Worm (Caenorhabditis elegans) whole organism, young adult: ENCODE data around the gene T25B9.11.

ENCODE experiments used
- B0019.2 ChIP-seq: fragments of 200-800 bp; sonication (Bioruptor generic); conservative IDR thresholded peaks from 2 replicates; pipeline ENCODE4 v1.3.6; 2022; ENCODE audit warnings: missing genetic modification reagents, missing genetic modification characterization, missing compliant biosample characterization
- B0035.1 ChIP-seq: sonication (generic microtip); optimal IDR thresholded peaks from 2 replicates; lab custom pipeline; 2016; ENCODE audit warnings: missing genetic modification characterization, mild to moderate bottlenecking, missing compliant biosample characterization, missing genotype, missing genetic modification reagents
- B0336.3 ChIP-seq: fragments of 200-800 bp; sonication (Bioruptor generic); IDR thresholded peaks from 2 replicates; pipeline ENCODE4 v1.3.6; 2022; ENCODE audit warnings: missing genetic modification characterization, missing compliant biosample characterization
- C06A6.2 ChIP-seq: fragments of 200-800 bp; sonication (Bioruptor generic); conservative IDR thresholded peaks from 2 replicates; pipeline ENCODE4 v1.3.6; 2022; ENCODE audit warnings: missing genetic modification characterization, missing compliant biosample characterization
- C17E4.6 ChIP-seq: fragments of 200-800 bp; sonication (Bioruptor generic); IDR thresholded peaks from 2 replicates; pipeline ENCODE4 v1.3.6; 2022; ENCODE audit warnings: missing genetic modification reagents, missing genetic modification characterization, missing compliant biosample characterization
- D2030.7 ChIP-seq: fragments of 200-800 bp; sonication (Bioruptor generic); IDR thresholded peaks from 2 replicates; pipeline ENCODE4 v1.3.6; 2022; ENCODE audit warnings: missing genetic modification reagents, missing genetic modification characterization, missing compliant biosample characterization
- F10E7.11 ChIP-seq: sonication (generic microtip); optimal IDR thresholded peaks from 2 replicates; lab custom pipeline; 2017; ENCODE audit warnings: mild to moderate bottlenecking, missing genetic modification characterization, moderate library complexity, missing compliant biosample characterization
- F22D6.2 ChIP-seq: sonication (generic microtip); optimal IDR thresholded peaks from 2 replicates; lab custom pipeline; 2016; ENCODE audit warnings: mild to moderate bottlenecking, missing genetic modification characterization, missing compliant biosample characterization
- F23B12.7 ChIP-seq: sonication (generic microtip); optimal IDR thresholded peaks from 2 replicates; lab custom pipeline; 2017; ENCODE audit warnings: missing genetic modification characterization, mild to moderate bottlenecking, missing compliant biosample characterization, antibody characterized with exemption, moderate library complexity; ENCODE audit not compliant: insufficient read depth
- F33H1.4 ChIP-seq: fragments of 200-800 bp; sonication (Bioruptor generic); IDR thresholded peaks from 2 replicates; pipeline ENCODE4 v1.3.6; 2022; ENCODE audit warnings: missing genetic modification reagents, missing genetic modification characterization, missing compliant biosample characterization
- F37B4.10 ChIP-seq: fragments of 200-800 bp; sonication (Bioruptor generic); IDR thresholded peaks from 2 replicates; pipeline ENCODE4 v1.3.6; 2022; ENCODE audit warnings: missing genetic modification characterization, missing compliant biosample characterization
- F52B5.7 ChIP-seq: sonication (generic microtip); optimal IDR thresholded peaks from 2 replicates; lab custom pipeline; 2016; ENCODE audit warnings: mild to moderate bottlenecking, missing genetic modification characterization, missing compliant biosample characterization
- F57C9.4 ChIP-seq: sonication (generic microtip); optimal IDR thresholded peaks from 2 replicates; lab custom pipeline; 2017; ENCODE audit warnings: mild to moderate bottlenecking, missing genetic modification characterization, missing compliant biosample characterization
- Y53F4B.3 ChIP-seq: fragments of 200-800 bp; sonication (Bioruptor generic); IDR thresholded peaks from 2 replicates; pipeline ENCODE4 v1.3.6; 2022; ENCODE audit warnings: missing genetic modification reagents, missing genetic modification characterization, missing compliant biosample characterization
- Y53G8AR.9 ChIP-seq: fragments of 200-800 bp; sonication (Bioruptor generic); conservative IDR thresholded peaks from 2 replicates; pipeline ENCODE4 v1.3.6; 2022; ENCODE audit warnings: missing genetic modification reagents, missing genetic modification characterization, missing compliant biosample characterization
- Y67H2A.10 ChIP-seq: fragments of 200-800 bp; sonication (Bioruptor generic); conservative IDR thresholded peaks from 2 replicates; pipeline ENCODE4 v1.3.6; 2022; ENCODE audit warnings: missing genetic modification reagents, missing genetic modification characterization, missing compliant biosample characterization
- ama-1 ChIP-seq, 3 experiments: fragments of 150-350 bp in 1 of 3; sonication (generic microtip) in 2 of 3; optimal IDR thresholded peaks; 2 replicates each; lab custom pipeline; 2014 to 2018; ENCODE audit warnings: missing biosample characterization in 2 of 3, missing genetic modification characterization in 2 of 3, missing genetic modification reagents in 2 of 3
- athp-1 ChIP-seq: sonication (generic microtip); optimal IDR thresholded peaks from 2 replicates; lab custom pipeline; 2017; ENCODE audit warnings: mild to moderate bottlenecking, missing genetic modification characterization, missing compliant biosample characterization
- attf-5 ChIP-seq: fragments of 200-800 bp; sonication (Bioruptor generic); optimal IDR thresholded peaks from 2 replicates; lab custom pipeline; 2018; ENCODE audit warnings: mild to moderate bottlenecking, missing genetic modification characterization, missing compliant biosample characterization
- attf-6 ChIP-seq: fragments of 200-800 bp; sonication (Bioruptor generic); IDR thresholded peaks from 2 replicates; pipeline ENCODE4 v1.3.6; 2022; ENCODE audit warnings: missing genetic modification reagents, missing genetic modification characterization, missing compliant biosample characterization
- ccch-3 ChIP-seq: fragments of 200-800 bp; sonication (Bioruptor generic); optimal IDR thresholded peaks from 2 replicates; lab custom pipeline; 2018; ENCODE audit warnings: mild to moderate bottlenecking, missing genetic modification characterization, missing compliant biosample characterization
- cebp-2 ChIP-seq: fragments of 200-800 bp; sonication (Bioruptor generic); IDR thresholded peaks from 2 replicates; pipeline ENCODE4 v1.3.6; 2022; ENCODE audit warnings: missing genetic modification characterization, missing compliant biosample characterization
- chd-7 ChIP-seq: sonication (generic microtip); optimal IDR thresholded peaks from 2 replicates; lab custom pipeline; 2016; ENCODE audit warnings: mild to moderate bottlenecking, missing genetic modification characterization, moderate library complexity, missing compliant biosample characterization
- die-1 ChIP-seq: sonication (generic microtip); optimal IDR thresholded peaks from 2 replicates; lab custom pipeline; 2016; ENCODE audit warnings: missing genotype, mild to moderate bottlenecking, missing genetic modification characterization, missing compliant biosample characterization
- dpl-1 ChIP-seq: fragments of 150-350 bp; optimal IDR thresholded peaks from 2 replicates; lab custom pipeline; 2014; ENCODE audit warnings: missing biosample characterization, missing genetic modification reagents, missing genetic modification characterization
- egl-18 ChIP-seq: fragments of 200-800 bp; sonication (Bioruptor generic); IDR thresholded peaks from 2 replicates; pipeline ENCODE4 v1.3.6; 2022; ENCODE audit warnings: missing genetic modification reagents, missing genetic modification characterization, missing compliant biosample characterization
- gei-17 ChIP-seq: fragments of 200-800 bp; sonication (Bioruptor generic); optimal IDR thresholded peaks from 2 replicates; lab custom pipeline; 2018; ENCODE audit warnings: mild to moderate bottlenecking, missing genetic modification characterization, missing compliant biosample characterization
- hmg-1.2 ChIP-seq: fragments of 200-800 bp; sonication (Bioruptor generic); IDR thresholded peaks from 2 replicates; pipeline ENCODE4 v1.3.6; 2022; ENCODE audit warnings: missing genetic modification reagents, missing genetic modification characterization, missing compliant biosample characterization
- hrde-1 ChIP-seq: sonication (generic microtip); optimal IDR thresholded peaks from 2 replicates; lab custom pipeline; 2016; ENCODE audit warnings: missing genetic modification characterization, mild to moderate bottlenecking, missing compliant biosample characterization, moderate library complexity, missing genotype, missing genetic modification reagents, borderline replicate concordance
- hsf-1 ChIP-seq: fragments of 200-800 bp; sonication (Bioruptor generic); IDR thresholded peaks from 2 replicates; pipeline ENCODE4 v1.3.6; 2022; ENCODE audit warnings: missing genetic modification reagents, missing genetic modification characterization, missing compliant biosample characterization
- let-607 ChIP-seq, 2 experiments: fragments of 200-800 bp in 1 of 2; sonication (Bioruptor generic) in 1 of 2; sonication (generic microtip) in 1 of 2; optimal IDR thresholded peaks; 2 replicates each; lab custom pipeline; 2016 to 2018; ENCODE audit warnings: mild to moderate bottlenecking in 2 of 2, missing compliant biosample characterization in 2 of 2, missing genetic modification characterization in 2 of 2, moderate library complexity in 2 of 2, missing genotype in 1 of 2
- lin-40 ChIP-seq: sonication (generic microtip); optimal IDR thresholded peaks from 2 replicates; lab custom pipeline; 2016; ENCODE audit warnings: missing genetic modification characterization, mild to moderate bottlenecking, missing compliant biosample characterization, missing genotype, missing genetic modification reagents
- lsl-1 ChIP-seq: fragments of 200-800 bp; sonication (Bioruptor generic); optimal IDR thresholded peaks from 2 replicates; lab custom pipeline; 2018; ENCODE audit warnings: mild to moderate bottlenecking, missing genetic modification characterization, moderate library complexity, missing compliant biosample characterization
- madf-6 ChIP-seq: fragments of 200-800 bp; sonication (Bioruptor generic); IDR thresholded peaks from 2 replicates; pipeline ENCODE4 v1.3.6; 2022; ENCODE audit warnings: missing genetic modification reagents, missing genetic modification characterization, missing compliant biosample characterization
- madf-8 ChIP-seq: fragments of 200-800 bp; sonication (Bioruptor generic); conservative IDR thresholded peaks from 2 replicates; pipeline ENCODE4 v1.3.6; 2022; ENCODE audit warnings: missing genetic modification reagents, missing genetic modification characterization, missing compliant biosample characterization
- mel-28 ChIP-seq: sonication (generic microtip); optimal IDR thresholded peaks from 2 replicates; lab custom pipeline; 2016; ENCODE audit warnings: borderline replicate concordance, mild to moderate bottlenecking, missing genetic modification characterization, missing compliant biosample characterization
- nfya-1 ChIP-seq: sonication (generic microtip); optimal IDR thresholded peaks from 2 replicates; lab custom pipeline; 2017; ENCODE audit warnings: antibody characterized with exemption, missing compliant biosample characterization, missing genetic modification characterization, borderline replicate concordance; ENCODE audit not compliant: insufficient read depth
- nfyb-1 ChIP-seq: fragments of 200-800 bp; sonication (Bioruptor generic); IDR thresholded peaks from 2 replicates; pipeline ENCODE4 v1.3.6; 2022; ENCODE audit warnings: missing genetic modification reagents, missing genetic modification characterization, missing compliant biosample characterization
- rcor-1 ChIP-seq: fragments of 200-800 bp; sonication (Bioruptor generic); IDR thresholded peaks from 2 replicates; pipeline ENCODE4 v1.3.6; 2022; ENCODE audit warnings: missing genetic modification reagents, missing genetic modification characterization, missing compliant biosample characterization
- sptf-2 ChIP-seq: fragments of 200-800 bp; sonication (Bioruptor generic); optimal IDR thresholded peaks from 2 replicates; lab custom pipeline; 2018; ENCODE audit warnings: mild to moderate bottlenecking, missing genetic modification characterization, missing compliant biosample characterization
- xnd-1 ChIP-seq: sonication (generic microtip); optimal IDR thresholded peaks from 2 replicates; lab custom pipeline; 2016; ENCODE audit warnings: missing genotype, missing genetic modification reagents, missing genetic modification characterization, missing compliant biosample characterization
- zim-3 ChIP-seq: sonication (generic microtip); optimal IDR thresholded peaks from 2 replicates; lab custom pipeline; 2017; ENCODE audit warnings: mild to moderate bottlenecking, missing genetic modification characterization, moderate library complexity, missing compliant biosample characterization
- ztf-25 ChIP-seq: fragments of 200-800 bp; sonication (Bioruptor generic); IDR thresholded peaks from 2 replicates; pipeline ENCODE4 v1.3.6; 2022; ENCODE audit warnings: missing genetic modification reagents, missing genetic modification characterization, missing compliant biosample characterization

Gene T25B9.11

DNA sequence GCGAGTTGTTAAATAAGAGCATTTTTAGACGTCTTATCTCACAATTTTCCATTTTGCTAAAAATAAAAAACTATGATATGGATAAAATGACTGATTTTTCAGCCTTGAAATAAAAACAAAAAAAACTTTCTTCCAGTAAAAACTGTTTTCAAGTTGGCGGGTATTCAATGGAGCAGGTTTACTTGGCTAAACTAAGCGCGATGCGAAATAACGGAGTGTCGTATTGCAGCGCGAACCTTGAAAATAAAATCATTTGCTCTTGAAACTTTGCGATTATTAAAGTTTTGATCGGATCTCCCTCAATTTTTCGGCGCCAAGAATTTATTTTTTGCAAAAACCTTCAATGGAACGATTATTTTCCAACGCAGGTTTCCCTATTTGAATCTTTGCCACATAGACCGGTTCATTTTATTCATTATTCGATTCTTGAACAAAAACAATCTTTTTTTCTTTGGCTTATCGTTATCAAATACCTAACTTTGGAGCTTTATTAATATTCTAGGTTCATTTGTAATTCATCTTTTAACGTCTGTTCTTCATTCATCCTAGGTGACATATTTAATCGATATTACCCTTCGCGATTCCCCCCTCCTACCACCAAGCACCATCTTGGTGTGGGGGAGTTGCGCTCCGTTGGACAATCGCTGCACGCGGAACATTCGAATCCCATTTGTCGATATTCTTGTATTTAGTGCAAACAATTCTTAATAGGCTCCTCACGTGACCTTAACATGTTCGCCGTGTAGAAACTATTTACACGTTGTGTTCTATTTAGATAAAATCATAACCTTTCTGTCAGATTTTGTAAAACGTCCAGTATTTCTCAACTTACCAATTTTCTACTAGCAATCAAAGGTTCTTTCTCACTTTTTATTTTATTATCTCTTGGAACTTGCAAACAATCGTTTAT lies 29.5 kb upstream of the T25B9.11 start, which contains the start of the genes orc-5 and cyb-1 (continued):
- TF ChIP-seq madf-6 (GFP tag; lab: Robert Waterston, UW) (peak; percentile 88), rcor-1 (GFP tag; lab: Robert Waterston, UW) (no peak; the same call in 1 of the 2 replicates), gei-17 (GFP tag; lab: Kevin White, UChicago) (no peak), Y53G8AR.9 (GFP tag; lab: Robert Waterston, UW) (0 out of 2 replicates have a peak, but pooled peaks have one; percentile 28), lsl-1 (GFP tag; lab: Kevin White, UChicago) (peak; percentile 37), ccch-3 (GFP tag; lab: Kevin White, UChicago) (no peak), Y53F4B.3 (no peak), nfyb-1 (no peak), C06A6.2 (GFP tag; lab: Robert Waterston, UW) (no peak), cebp-2 (no peak), xnd-1 (peak; percentile 54), let-607 (tag; optimal IDR thresholded peaks at IDR 0.05; lab: Kevin White, UChicago) (no peak), F57C9.4 (tag; lab: Kevin White, UChicago) (no peak), ztf-25 (no peak), hmg-1.2 (GFP tag; lab: Robert Waterston, UW) (peak; percentile 31; the same call in 1 of the 2 replicates), chd-7 (tag; lab: Kevin White, UChicago) (no peak), sptf-2 (GFP tag; lab: Kevin White, UChicago) (no peak), attf-5 (GFP tag; lab: Kevin White, UChicago) (peak; percentile 67), zim-3 (tag; lab: Kevin White, UChicago) (no peak), F23B12.7 (tag; lab: Kevin White, UChicago) (peak; percentile 56), D2030.7 (GFP tag; lab: Robert Waterston, UW) (peak; percentile 46; the same call in 1 of the 2 replicates), lin-40 (no peak), dpl-1 (GFP tag; lab: Kevin White, UChicago) (peak; percentile 76), madf-8 (GFP tag; lab: Robert Waterston, UW) (peak; percentile 72), F33H1.4 (GFP tag; lab: Robert Waterston, UW) (peak; percentile 59), hrde-1 (tag; lab: Kevin White, UChicago) (no peak), ama-1 (optimal IDR thresholded peaks at IDR 0.05; lab: Kevin White, UChicago) (no peak), ama-1 (GFP tag; optimal IDR thresholded peaks at IDR 0.05; lab: Kevin White, UChicago) (no peak)

DNA sequence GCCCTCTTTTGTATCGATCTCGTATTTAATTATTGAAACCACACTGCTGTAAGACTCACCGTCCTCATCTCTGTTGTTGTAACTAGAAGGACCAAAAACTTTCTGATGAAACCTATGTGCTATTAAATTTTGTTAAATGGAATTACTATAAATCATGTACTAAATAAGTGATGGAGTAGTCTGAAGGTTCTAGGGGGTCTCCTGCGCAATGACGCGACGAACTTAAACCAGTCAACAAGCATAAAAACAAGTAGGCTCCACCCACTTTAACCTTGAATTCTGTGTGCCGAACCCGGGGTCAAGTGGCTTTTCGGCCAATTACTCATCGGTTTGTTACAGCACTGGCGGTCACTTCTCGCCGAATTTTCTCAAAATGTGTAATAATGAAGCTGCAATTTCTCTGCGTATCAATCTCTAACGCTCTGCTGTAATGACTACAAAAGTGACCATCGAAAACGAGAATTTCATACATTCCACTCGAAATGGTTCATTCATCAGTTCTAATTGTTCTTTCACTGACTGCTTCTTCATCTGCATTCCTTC lies 27.2 kb upstream of the T25B9.11 start, which contains the start of gene grl-21:
Gene grl-21, plus strand, starts transcription at position 464 of the 543 bp plus-strand sequence.
- TF ChIP-seq mel-28 (tag; lab: Kevin White, UChicago): peak; percentile 8
- TF ChIP-seq F52B5.7: no peak
- no peak for TF ChIP-seq egl-18
- no peak for TF ChIP-seq attf-6 (GFP tag; lab: Robert Waterston, UW)
- TF ChIP-seq hrde-1 (tag; lab: Kevin White, UChicago): peak; percentile 58
- TF ChIP-seq Y53G8AR.9 (GFP tag; lab: Robert Waterston, UW): 0 out of 2 replicates have a peak, but pooled peaks have one; percentile 43
- no peak for TF ChIP-seq B0019.2 (GFP tag; lab: Robert Waterston, UW)
- no peak for TF ChIP-seq cebp-2
- peak; percentile 82; the same call in 1 of the 2 replicates for TF ChIP-seq B0336.3 (GFP tag; lab: Robert Waterston, UW)
- TF ChIP-seq Y67H2A.10 (GFP tag; lab: Robert Waterston, UW): no peak
- no peak for TF ChIP-seq F22D6.2
- TF ChIP-seq athp-1: peak; percentile 23
- no peak for TF ChIP-seq die-1
- TF ChIP-seq madf-8 (GFP tag; lab: Robert Waterston, UW): no peak
- TF ChIP-seq F10E7.11 (tag; lab: Kevin White, UChicago): peak; percentile 12
- no peak for TF ChIP-seq ztf-25
- TF ChIP-seq nfya-1 (tag; lab: Kevin White, UChicago): no peak
- no peak for TF ChIP-seq F37B4.10 (GFP tag; lab: Robert Waterston, UW)
- peak; percentile 32; the same call in 1 of the 2 replicates for TF ChIP-seq hsf-1 (GFP tag; lab: Robert Waterston, UW)
- no peak for TF ChIP-seq B0035.1 (tag; lab: Kevin White, UChicago)
- TF ChIP-seq C17E4.6: 0 out of 2 replicates have a peak, but pooled peaks have one; percentile 28
- TF ChIP-seq madf-6 (GFP tag; lab: Robert Waterston, UW): peak; percentile 69
